Worm (Caenorhabditis elegans) whole organism, mixed stage, embryonic: ENCODE measurements around the gene pigs-1.

Experiments
- M03D4.4 ChIP-seq: sonication (generic microtip); optimal IDR thresholded peaks from 2 replicates; lab custom pipeline; 2017; ENCODE audit warnings: mild to moderate bottlenecking, missing genetic modification characterization, missing compliant biosample characterization
- bed-3 ChIP-seq: fragments of 200-800 bp; sonication (Bioruptor generic); optimal IDR thresholded peaks from 3 replicates; lab custom pipeline; 2018; ENCODE audit warnings: mild to moderate bottlenecking, missing genetic modification characterization, moderate library complexity, missing compliant biosample characterization
- blmp-1 ChIP-seq: fragments of 150-350 bp; optimal IDR thresholded peaks from 2 replicates; lab custom pipeline; 2014; ENCODE audit warnings: missing biosample characterization, missing genetic modification characterization
- ceh-39 ChIP-seq: fragments of 150-350 bp; optimal IDR thresholded peaks from 2 replicates; lab custom pipeline; 2014; ENCODE audit warnings: missing biosample characterization, missing genetic modification characterization
- ceh-43 ChIP-seq: fragments of 200-800 bp; sonication (Bioruptor generic); optimal IDR thresholded peaks from 2 replicates; lab custom pipeline; 2018; ENCODE audit warnings: mild to moderate bottlenecking, missing genetic modification characterization, moderate library complexity, missing compliant biosample characterization
- ceh-83 ChIP-seq: fragments of 200-800 bp; sonication (Bioruptor generic); optimal IDR thresholded peaks from 2 replicates; lab custom pipeline; 2018; ENCODE audit warnings: mild to moderate bottlenecking, missing genetic modification characterization, missing compliant biosample characterization
- ces-1 ChIP-seq: fragments of 150-350 bp; optimal IDR thresholded peaks from 2 replicates; lab custom pipeline; 2014; ENCODE audit warnings: missing biosample characterization, missing genetic modification reagents, missing genetic modification characterization
- cnd-1 ChIP-seq: fragments of 200-800 bp; sonication (Bioruptor generic); optimal IDR thresholded peaks from 2 replicates; lab custom pipeline; 2018; ENCODE audit warnings: mild to moderate bottlenecking, missing genetic modification characterization, missing compliant biosample characterization
- elt-1 ChIP-seq: sonication (generic microtip); optimal IDR thresholded peaks from 2 replicates; lab custom pipeline; 2017; ENCODE audit warnings: missing genetic modification characterization, mild to moderate bottlenecking, missing compliant biosample characterization, antibody characterized with exemption, moderate library complexity, borderline replicate concordance; ENCODE audit not compliant: insufficient read depth
- elt-3 ChIP-seq: fragments of 150-350 bp; optimal IDR thresholded peaks from 2 replicates; lab custom pipeline; 2014; ENCODE audit warnings: missing biosample characterization, missing genetic modification characterization
- flh-1 ChIP-seq: fragments of 200-800 bp; sonication (Bioruptor generic); optimal IDR thresholded peaks from 2 replicates; lab custom pipeline; 2018; ENCODE audit warnings: mild to moderate bottlenecking, missing genetic modification characterization, moderate library complexity, missing compliant biosample characterization
- ham-2 ChIP-seq: fragments of 200-800 bp; sonication (Bioruptor generic); optimal IDR thresholded peaks from 2 replicates; lab custom pipeline; 2018; ENCODE audit warnings: mild to moderate bottlenecking, missing genetic modification characterization, missing compliant biosample characterization
- hlh-1 ChIP-seq: fragments of 150-350 bp; optimal IDR thresholded peaks from 2 replicates; lab custom pipeline; 2014; ENCODE audit warnings: missing biosample characterization, missing genetic modification reagents, missing genetic modification characterization
- lin-13 ChIP-seq: fragments of 150-350 bp; optimal IDR thresholded peaks from 2 replicates; lab custom pipeline; 2014; ENCODE audit warnings: missing biosample characterization, missing genetic modification characterization
- lin-32 ChIP-seq: fragments of 200-800 bp; sonication (Bioruptor generic); optimal IDR thresholded peaks from 2 replicates; lab custom pipeline; 2018; ENCODE audit warnings: mild to moderate bottlenecking, missing genetic modification characterization, missing compliant biosample characterization
- lsy-2 ChIP-seq: fragments of 150-350 bp; optimal IDR thresholded peaks from 2 replicates; lab custom pipeline; 2014; ENCODE audit warnings: missing biosample characterization, missing genetic modification characterization
- mab-5 ChIP-seq: fragments of 150-350 bp; optimal IDR thresholded peaks from 2 replicates; lab custom pipeline; 2014; ENCODE audit warnings: missing biosample characterization, missing genetic modification characterization
- mls-2 ChIP-seq: sonication (generic microtip); optimal IDR thresholded peaks from 2 replicates; lab custom pipeline; 2016; ENCODE audit warnings: mild to moderate bottlenecking, missing genetic modification characterization, moderate library complexity, missing compliant biosample characterization
- nhr-2 ChIP-seq: fragments of 150-350 bp; optimal IDR thresholded peaks from 2 replicates; lab custom pipeline; 2014; ENCODE audit warnings: missing biosample characterization, missing genetic modification characterization
- nhr-237 ChIP-seq: fragments of 150-350 bp; optimal IDR thresholded peaks from 2 replicates; lab custom pipeline; 2014; ENCODE audit warnings: missing biosample characterization, missing genetic modification characterization
- nhr-28 ChIP-seq: fragments of 150-350 bp; optimal IDR thresholded peaks from 2 replicates; lab custom pipeline; 2014; ENCODE audit warnings: missing biosample characterization, missing genetic modification characterization
- nhr-76 ChIP-seq: sonication (generic microtip); optimal IDR thresholded peaks from 2 replicates; lab custom pipeline; 2017; ENCODE audit warnings: missing biosample characterization, missing genetic modification characterization
- pha-4 ChIP-seq: fragments of 150-350 bp; optimal IDR thresholded peaks from 2 replicates; lab custom pipeline; 2018; ENCODE audit warnings: missing biosample characterization, missing genetic modification reagents, missing genetic modification characterization
- sem-2 ChIP-seq: fragments of 200-800 bp; sonication (Bioruptor generic); optimal IDR thresholded peaks from 2 replicates; lab custom pipeline; 2018; ENCODE audit warnings: mild to moderate bottlenecking, missing genetic modification characterization, missing compliant biosample characterization
- snpc-4 ChIP-seq: fragments of 150-350 bp; optimal IDR thresholded peaks from 2 replicates; lab custom pipeline; 2014; ENCODE audit warnings: missing biosample characterization, missing genetic modification characterization
- sptf-1 ChIP-seq: sonication (generic microtip); optimal IDR thresholded peaks from 2 replicates; lab custom pipeline; 2017; ENCODE audit warnings: mild to moderate bottlenecking, missing genetic modification characterization, moderate library complexity, missing compliant biosample characterization
- tbx-8 ChIP-seq: fragments of 200-800 bp; sonication (Bioruptor generic); optimal IDR thresholded peaks from 2 replicates; lab custom pipeline; 2018; ENCODE audit warnings: mild to moderate bottlenecking, missing genetic modification characterization, moderate library complexity, missing compliant biosample characterization
- unc-120 ChIP-seq: sonication (generic microtip); optimal IDR thresholded peaks from 2 replicates; lab custom pipeline; 2017; ENCODE audit warnings: missing genetic modification characterization, missing compliant biosample characterization; ENCODE audit not compliant: poor library complexity, severe bottlenecking
- unc-39 ChIP-seq: fragments of 150-350 bp; optimal IDR thresholded peaks from 2 replicates; lab custom pipeline; 2014; ENCODE audit warnings: missing biosample characterization, missing genetic modification characterization
- unc-62 ChIP-seq: fragments of 150-350 bp; optimal IDR thresholded peaks from 2 replicates; lab custom pipeline; 2014; ENCODE audit warnings: missing biosample characterization, missing genetic modification reagents, missing genetic modification characterization
- zip-8 ChIP-seq: fragments of 150-350 bp; optimal IDR thresholded peaks from 2 replicates; lab custom pipeline; 2014; ENCODE audit warnings: missing biosample characterization, missing genetic modification characterization
- ztf-11 ChIP-seq: fragments of 150-350 bp; optimal IDR thresholded peaks from 2 replicates; lab custom pipeline; 2014; ENCODE audit warnings: missing biosample characterization, missing genetic modification characterization

pigs-1 gene

DNA sequence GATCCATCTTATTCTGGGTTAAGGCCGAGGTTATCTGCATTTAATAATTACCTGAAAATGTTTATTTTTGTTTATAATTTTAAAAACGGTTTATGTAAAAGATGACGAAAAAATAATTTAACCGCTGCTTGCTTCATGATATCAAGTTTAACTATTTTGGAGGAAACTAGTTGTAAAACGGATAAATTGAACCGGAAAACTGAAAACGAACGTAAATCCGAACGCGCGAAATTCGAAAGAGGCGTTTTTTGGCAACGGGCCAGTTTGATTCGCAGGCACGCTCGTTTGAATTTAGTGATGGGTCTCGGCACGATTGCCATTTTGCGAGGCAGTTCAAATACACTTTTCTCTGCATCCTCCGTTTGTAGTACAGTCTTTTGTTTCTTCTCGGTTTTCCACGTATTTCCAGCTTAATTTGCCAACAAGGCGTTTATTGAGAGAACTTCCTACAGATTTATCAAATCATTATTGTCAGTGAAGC is 19.9 kb downstream of the pigs-1 start, which contains the start of the genes gtbp-1 and K08F4.3 (continued):
- TF ChIP-seq ham-2 (GFP tag; lab: Kevin White, UChicago) (no peak), ztf-11 (tag; lab: Kevin White, UChicago) (no peak), flh-1 (no peak), nhr-2 (no peak)

ce11 chrIV:10128446-10128845 is 20.4 kb downstream of the pigs-1 start:
- TF ChIP-seq pha-4 (no peak), bed-3 (no peak), blmp-1 (tag; lab: Kevin White, UChicago) (no peak), ceh-39 (tag; lab: Kevin White, UChicago) (no peak), flh-1 (no peak), nhr-237 (tag; lab: Kevin White, UChicago) (no peak), ceh-83 (no peak)

DNA sequence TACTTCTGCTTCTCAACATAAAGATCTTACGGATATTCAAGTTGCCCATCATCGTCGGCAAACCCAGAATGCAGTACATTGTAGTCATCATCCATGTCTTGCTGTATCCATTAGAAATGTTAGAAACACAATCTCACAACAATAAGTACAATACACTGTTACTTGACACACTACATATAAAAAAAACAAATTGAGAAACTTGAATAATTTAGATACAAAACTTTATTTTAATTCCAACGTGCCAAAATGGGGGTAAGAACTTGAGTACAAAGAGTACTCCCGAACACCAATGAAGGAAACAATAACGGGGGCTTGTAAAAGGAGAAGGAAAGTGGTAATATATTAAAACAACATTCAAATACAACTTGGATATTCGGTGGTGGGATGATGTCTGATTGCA is 22.3 kb downstream of the pigs-1 start, which contains the start of gene ctf-18:
Gene ctf-18, minus strand, starts transcription at position 101 of the 400 bp plus-strand sequence.
- no peak for TF ChIP-seq unc-120 (tag; lab: Kevin White, UChicago)
- TF ChIP-seq cnd-1 (tag; lab: Kevin White, UChicago), result no peak
- TF ChIP-seq ceh-43, result no peak
- TF ChIP-seq bed-3, result no peak
- TF ChIP-seq unc-39, result no peak
- TF ChIP-seq lin-13 (tag; lab: Kevin White, UChicago), result no peak
- no peak for TF ChIP-seq pha-4
- no peak for TF ChIP-seq sem-2 (GFP tag; lab: Kevin White, UChicago)
- no peak for TF ChIP-seq ces-1 (GFP tag; lab: Kevin White, UChicago)
- no peak for TF ChIP-seq lsy-2
- no peak for TF ChIP-seq hlh-1 (tag; lab: Kevin White, UChicago)
- TF ChIP-seq ceh-39 (tag; lab: Kevin White, UChicago), result no peak
- TF ChIP-seq nhr-76, result no peak
- no peak for TF ChIP-seq nhr-2
- TF ChIP-seq, all 35 proteins: peak for 0

- TF ChIP-seq elt-1 (tag; lab: Kevin White, UChicago), result no peak
- TF ChIP-seq unc-39, result no peak
- no peak for TF ChIP-seq unc-120 (tag; lab: Kevin White, UChicago)
- no peak for TF ChIP-seq sem-2 (GFP tag; lab: Kevin White, UChicago)
- no peak for TF ChIP-seq nhr-2
- TF ChIP-seq lin-32, result no peak
- TF ChIP-seq ceh-43, result no peak
- no peak for TF ChIP-seq nhr-28 (tag; lab: Kevin White, UChicago)
- no peak for TF ChIP-seq ztf-11 (tag; lab: Kevin White, UChicago)
- TF ChIP-seq unc-62, result no peak
- no peak for TF ChIP-seq mls-2 (tag; lab: Kevin White, UChicago)
- no peak for TF ChIP-seq elt-3 (tag; lab: Kevin White, UChicago)
- no peak for TF ChIP-seq ceh-83
- TF ChIP-seq sptf-1, result no peak
- TF ChIP-seq mab-5, result no peak
- TF ChIP-seq blmp-1 (tag; lab: Kevin White, UChicago), result no peak
- TF ChIP-seq tbx-8 (GFP tag; lab: Kevin White, UChicago), result no peak
- no peak for TF ChIP-seq lsy-2
- TF ChIP-seq ceh-39 (tag; lab: Kevin White, UChicago), result no peak
Observed at ce11 chrIV:10122205-10122604, 26.6 kb downstream of the pigs-1 start, which contains the start of gene irld-21. Gene irld-21, minus strand, starts transcription at chrIV:10122305.

DNA sequence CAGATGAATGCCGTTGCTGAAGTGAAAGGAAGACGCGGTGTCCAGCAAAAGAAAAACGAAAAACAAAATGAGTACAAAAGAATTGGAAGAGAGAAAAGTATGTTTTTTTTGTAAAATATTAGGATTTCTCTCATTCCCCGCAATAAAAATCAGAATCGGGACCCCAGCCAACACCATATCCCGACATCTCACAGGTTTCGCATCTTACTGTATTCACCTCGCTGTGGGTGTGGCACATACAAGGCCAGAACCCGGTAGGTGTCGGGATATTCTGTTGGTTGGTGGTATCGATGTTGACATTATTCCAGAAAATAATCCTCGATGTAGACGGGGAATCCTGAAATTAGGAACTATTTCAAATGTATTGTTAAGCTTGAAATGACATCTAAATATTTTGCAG is 32.1 kb downstream of the pigs-1 start:
- TF ChIP-seq M03D4.4 (tag; lab: Kevin White, UChicago), result no peak
- no peak for TF ChIP-seq lsy-2
- TF ChIP-seq nhr-2, result no peak
- TF ChIP-seq tbx-8 (GFP tag; lab: Kevin White, UChicago), result no peak
- TF ChIP-seq nhr-237 (tag; lab: Kevin White, UChicago), result no peak
- no peak for TF ChIP-seq cnd-1 (tag; lab: Kevin White, UChicago)
- no peak for TF ChIP-seq zip-8 (tag; lab: Kevin White, UChicago)
- TF ChIP-seq nhr-76, result no peak
- TF ChIP-seq elt-3 (tag; lab: Kevin White, UChicago), result no peak
- TF ChIP-seq flh-1, result no peak
- no peak for TF ChIP-seq snpc-4 (tag; lab: Kevin White, UChicago)
- TF ChIP-seq ham-2 (GFP tag; lab: Kevin White, UChicago), result no peak
- no peak for TF ChIP-seq unc-120 (tag; lab: Kevin White, UChicago)
- TF ChIP-seq pha-4, result no peak
- TF ChIP-seq ztf-11 (tag; lab: Kevin White, UChicago), result no peak
- TF ChIP-seq ceh-83, result no peak
- no peak for TF ChIP-seq nhr-28 (tag; lab: Kevin White, UChicago)
